Worm (Caenorhabditis elegans): Measurements from ENCODE around the gene gst-22.

DNA sequence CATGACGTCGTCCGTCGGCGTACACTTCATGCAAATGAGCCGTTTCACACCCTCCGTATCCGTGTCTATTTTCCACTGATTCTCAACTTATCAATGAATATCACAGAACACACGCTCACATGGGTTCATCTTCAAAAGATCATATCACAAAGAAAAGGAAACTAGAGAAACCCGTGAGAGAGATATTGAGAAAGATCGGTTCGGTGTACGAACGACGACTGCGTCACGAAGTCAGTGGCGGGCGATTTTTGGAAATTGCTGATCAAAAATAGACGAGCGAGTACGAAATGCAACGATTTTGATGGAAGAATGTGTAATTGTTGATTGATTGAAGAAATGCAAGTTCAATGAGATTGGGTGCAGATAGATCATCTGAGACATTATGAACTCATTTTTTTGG, 18.8 kb downstream of the gst-22 start:
- no peak for TF ChIP-seq W03F9.2 (tag; optimal IDR thresholded peaks at IDR 0.05)
- no peak for TF ChIP-seq him-1 (tag; optimal IDR thresholded peaks at IDR 0.05)
- no peak for TF ChIP-seq dao-5 (tag; optimal IDR thresholded peaks at IDR 0.05)
